Fruit fly (Drosophila melanogaster) whole organism, pupa: ENCODE data around the gene Pomp.
A peak's percentile ranks its signal among the peaks of the same experiment; 100 is the strongest.

ENCODE experiments used
- CG10348 ChIP-seq: fragments of 200-800 bp; sonication (Bioruptor generic); IDR thresholded peaks from 2 replicates; pipeline ENCODE4 v1.3.6; 2022; ENCODE audit warnings: missing biosample characterization, missing genetic modification characterization
- CG12605 ChIP-seq: fragments of 200-800 bp; sonication (Bioruptor generic); IDR thresholded peaks from 2 replicates; pipeline ENCODE4 v1.3.6; 2022; ENCODE audit warnings: missing biosample characterization, missing genetic modification characterization
- CG13204 ChIP-seq: fragments of 200-800 bp; sonication (Bioruptor generic); optimal IDR thresholded peaks from 2 replicates; lab custom pipeline; 2018; ENCODE audit warnings: missing biosample characterization, mild to moderate bottlenecking, missing genetic modification characterization, moderate library complexity
- CG14655 ChIP-seq: fragments of 200-800 bp; sonication (Bioruptor generic); optimal IDR thresholded peaks from 3 replicates; lab custom pipeline; 2017; ENCODE audit warnings: mild to moderate bottlenecking, missing biosample characterization, missing genetic modification reagents, missing genetic modification characterization
- CG15710 ChIP-seq: fragments of 200-800 bp; sonication (Bioruptor generic); optimal IDR thresholded peaks from 2 replicates; lab custom pipeline; 2018; ENCODE audit warnings: missing biosample characterization, mild to moderate bottlenecking, missing genetic modification characterization, moderate library complexity
- CG17806 ChIP-seq: fragments of 200-800 bp; sonication (Bioruptor generic); optimal IDR thresholded peaks from 2 replicates; lab custom pipeline; 2018; ENCODE audit warnings: missing biosample characterization, mild to moderate bottlenecking, missing genetic modification characterization, moderate library complexity
- CG32121 ChIP-seq: fragments of 200-800 bp; sonication (Bioruptor generic); IDR thresholded peaks from 2 replicates; pipeline ENCODE4 v1.3.6; 2022; ENCODE audit warnings: missing biosample characterization, missing genetic modification characterization
- CG34367 ChIP-seq: fragments of 200-800 bp; sonication (Bioruptor generic); optimal IDR thresholded peaks from 2 replicates; lab custom pipeline; 2018; ENCODE audit warnings: missing biosample characterization, mild to moderate bottlenecking, missing genetic modification characterization
- CG4496 ChIP-seq: fragments of 200-800 bp; sonication (Bioruptor generic); IDR thresholded peaks from 3 replicates; pipeline ENCODE4 v1.3.6; 2022; ENCODE audit warnings: missing biosample characterization, missing genetic modification characterization
- CG8159 ChIP-seq: fragments of 200-800 bp; sonication (Bioruptor generic); optimal IDR thresholded peaks from 3 replicates; lab custom pipeline; 2018; ENCODE audit warnings: missing biosample characterization, mild to moderate bottlenecking, missing genetic modification characterization, moderate library complexity
- CG8301 ChIP-seq: fragments of 200-800 bp; sonication (Bioruptor generic); optimal IDR thresholded peaks from 2 replicates; lab custom pipeline; 2018; ENCODE audit warnings: missing biosample characterization, mild to moderate bottlenecking, missing genetic modification characterization
- CG9948 ChIP-seq: fragments of 200-800 bp; sonication (Bioruptor generic); optimal IDR thresholded peaks from 2 replicates; lab custom pipeline; 2018; ENCODE audit warnings: missing biosample characterization, mild to moderate bottlenecking, missing genetic modification characterization, moderate library complexity
- D1 ChIP-seq: fragments of 200-800 bp; sonication (Bioruptor generic); optimal IDR thresholded peaks from 2 replicates; lab custom pipeline; 2018; ENCODE audit warnings: missing biosample characterization, mild to moderate bottlenecking, missing genetic modification characterization, moderate library complexity
- EcR ChIP-seq: fragments of 200-800 bp; sonication (Bioruptor generic); optimal IDR thresholded peaks from 3 replicates; lab custom pipeline; 2019; ENCODE audit warnings: missing biosample characterization, missing genetic modification characterization, mild to moderate bottlenecking, moderate library complexity, missing genetic modification reagents
- Ets98B ChIP-seq: fragments of 200-800 bp; sonication (Bioruptor generic); IDR thresholded peaks from 2 replicates; pipeline ENCODE4 v1.3.6; 2022; ENCODE audit warnings: missing biosample characterization, missing genetic modification characterization
- Pif1A ChIP-seq: fragments of 200-800 bp; sonication (Bioruptor generic); optimal IDR thresholded peaks from 3 replicates; lab custom pipeline; 2016; ENCODE audit warnings: missing biosample characterization, missing genetic modification characterization
- Pif1B ChIP-seq: fragments of 200-800 bp; sonication (Bioruptor generic); optimal IDR thresholded peaks from 3 replicates; lab custom pipeline; 2016; ENCODE audit warnings: missing biosample characterization, missing genetic modification characterization
- Snoo ChIP-seq: fragments of 200-800 bp; sonication (Bioruptor generic); optimal IDR thresholded peaks from 3 replicates; lab custom pipeline; 2017; ENCODE audit warnings: missing biosample characterization, mild to moderate bottlenecking, missing genetic modification characterization, inconsistent platforms
- fd96Ca ChIP-seq: fragments of 200-800 bp; sonication (Bioruptor generic); IDR thresholded peaks from 3 replicates; pipeline ENCODE4 v1.3.6; 2022; ENCODE audit warnings: missing biosample characterization, missing genetic modification characterization
- gl ChIP-seq: fragments of 200-800 bp; sonication (Bioruptor generic); optimal IDR thresholded peaks from 2 replicates; lab custom pipeline; 2018; ENCODE audit warnings: missing biosample characterization, mild to moderate bottlenecking, missing genetic modification characterization
- rn ChIP-seq: fragments of 200-800 bp; sonication (Bioruptor generic); IDR thresholded peaks from 2 replicates; pipeline ENCODE4 v1.3.6; 2022; ENCODE audit warnings: missing biosample characterization, missing genetic modification characterization

Gene Pomp

dm6 chr2L:20764663-20765062, 22.8 kb upstream of the Pomp start:
- TF ChIP-seq Snoo (no peak), CG32121 (no peak), CG9948 (no peak), D1 (tag; lab: Kevin White, UChicago) (no peak), CG17806 (tag; lab: Kevin White, UChicago) (no peak), rn (no peak), Pif1A (GFP tag; lab: Kevin White, UChicago) (no peak), CG14655 (no peak), EcR (GFP tag; lab: Kevin White, UChicago) (no peak), CG4496 (GFP tag; lab: Robert Waterston, UW) (no peak), CG10348 (GFP tag; lab: Robert Waterston, UW) (no peak)
- TF ChIP-seq, all 21 proteins: peak for 0

dm6 chr2L:20768568-20769071, 18.8 kb upstream of the Pomp start:
- TF ChIP-seq CG32121 (no peak), CG14655 (no peak), CG12605 (no peak), CG34367 (tag; lab: Kevin White, UChicago) (no peak), CG8159 (tag; lab: Kevin White, UChicago) (no peak), CG13204 (GFP tag; lab: Kevin White, UChicago) (no peak), gl (no peak), rn (no peak), Pif1A (GFP tag; lab: Kevin White, UChicago) (no peak), Snoo (no peak), fd96Ca (no peak), D1 (tag; lab: Kevin White, UChicago) (no peak), Ets98B (no peak), CG4496 (GFP tag; lab: Robert Waterston, UW) (no peak), CG17806 (tag; lab: Kevin White, UChicago) (no peak), CG10348 (GFP tag; lab: Robert Waterston, UW) (no peak), EcR (GFP tag; lab: Kevin White, UChicago) (no peak)

- TF ChIP-seq CG8301 (tag; lab: Kevin White, UChicago) = no peak
- TF ChIP-seq gl = peak; percentile 19
- TF ChIP-seq fd96Ca = peak; percentile 62; the same call in 2 of the 3 replicates
- TF ChIP-seq CG9948 = no peak
- no peak for TF ChIP-seq CG34367 (tag; lab: Kevin White, UChicago)
- TF ChIP-seq Pif1B (GFP tag; lab: Kevin White, UChicago) = peak; percentile 7
- TF ChIP-seq CG17806 (tag; lab: Kevin White, UChicago) = no peak
- TF ChIP-seq Ets98B = peak; percentile 52
- peak; percentile 40; the same call in 1 of the 2 replicates for TF ChIP-seq CG32121
- peak; percentile 59 for TF ChIP-seq Pif1A (GFP tag; lab: Kevin White, UChicago)
- TF ChIP-seq rn = no peak
- no peak for TF ChIP-seq CG14655
- TF ChIP-seq CG15710 (tag; lab: Kevin White, UChicago) = peak; percentile 30
- TF ChIP-seq Snoo = peak; percentile 66
- TF ChIP-seq EcR (GFP tag; lab: Kevin White, UChicago) = no peak
- peak; percentile 28 for TF ChIP-seq D1 (tag; lab: Kevin White, UChicago)
- TF ChIP-seq CG10348 (GFP tag; lab: Robert Waterston, UW) = no peak
These were observed 17.1 kb upstream of the Pomp start, which contains the start of gene cad for dm6 chr2L:20770242-20770769. Gene cad, plus strand, starts transcription at chr2L:20770731.

dm6 chr2L:20773453-20774054, 13.9 kb upstream of the Pomp start:
- TF ChIP-seq D1 (tag; lab: Kevin White, UChicago) = no peak
- no peak for TF ChIP-seq CG17806 (tag; lab: Kevin White, UChicago)
- no peak for TF ChIP-seq CG32121
- TF ChIP-seq fd96Ca = 0 out of 3 replicates have a peak, but pooled peaks have one; percentile 28
- no peak for TF ChIP-seq CG8159 (tag; lab: Kevin White, UChicago)
- TF ChIP-seq CG15710 (tag; lab: Kevin White, UChicago) = no peak
- no peak for TF ChIP-seq CG4496 (GFP tag; lab: Robert Waterston, UW)

dm6 chr2L:20774464-20774863, 13.0 kb upstream of the Pomp start:
- no peak for TF ChIP-seq CG13204 (GFP tag; lab: Kevin White, UChicago)

- TF ChIP-seq CG9948 (no peak), fd96Ca (no peak), CG17806 (tag; lab: Kevin White, UChicago) (no peak), D1 (tag; lab: Kevin White, UChicago) (no peak), Ets98B (no peak), CG4496 (GFP tag; lab: Robert Waterston, UW) (no peak), CG8159 (tag; lab: Kevin White, UChicago) (no peak)
These were observed 11.5 kb upstream of the Pomp start for dm6 chr2L:20775941-20776340.

dm6 chr2L:20776940-20777502, 10.4 kb upstream of the Pomp start:
- TF ChIP-seq CG15710 (tag; lab: Kevin White, UChicago) = no peak
- TF ChIP-seq CG8159 (tag; lab: Kevin White, UChicago) = no peak
